Worm (Caenorhabditis elegans): Measurements from ENCODE around the gene T28A11.22.

The T28A11.22 gene

DNA sequence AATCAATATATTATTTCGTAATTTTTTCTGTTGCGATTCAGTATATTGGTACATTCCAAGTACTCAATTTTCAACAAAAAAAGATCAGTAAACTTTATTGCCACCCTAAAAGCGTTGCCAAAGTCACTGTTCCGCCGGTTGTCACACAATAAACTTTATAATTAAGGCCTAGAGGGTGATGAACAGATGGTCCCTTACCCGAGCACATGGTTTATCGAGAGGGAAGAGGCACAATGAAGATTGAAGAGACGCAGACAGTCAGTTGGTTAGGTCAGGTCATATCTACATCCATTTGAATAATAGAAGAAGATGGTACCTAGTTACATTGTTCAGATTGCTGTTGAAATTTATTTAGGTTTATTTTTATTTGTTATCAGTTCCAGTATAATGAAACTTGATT lies 568 bp upstream of the T28A11.22 start:
- TF ChIP-seq dao-5 (tag; optimal IDR thresholded peaks at IDR 0.05) (no peak), W03F9.2 (tag; optimal IDR thresholded peaks at IDR 0.05) (no peak), him-1 (tag; optimal IDR thresholded peaks at IDR 0.05) (no peak)

- TF ChIP-seq him-1 (tag; optimal IDR thresholded peaks at IDR 0.05) (no peak), W03F9.2 (tag; optimal IDR thresholded peaks at IDR 0.05) (no peak), dao-5 (tag; optimal IDR thresholded peaks at IDR 0.05) (no peak)
Measured at ce11 chrV:3259168-3259622, 1.8 kb downstream of the T28A11.22 start, which contains the start of gene T28A11.16. TSS of gene T28A11.16 (minus strand) at chrV:3259218.

DNA sequence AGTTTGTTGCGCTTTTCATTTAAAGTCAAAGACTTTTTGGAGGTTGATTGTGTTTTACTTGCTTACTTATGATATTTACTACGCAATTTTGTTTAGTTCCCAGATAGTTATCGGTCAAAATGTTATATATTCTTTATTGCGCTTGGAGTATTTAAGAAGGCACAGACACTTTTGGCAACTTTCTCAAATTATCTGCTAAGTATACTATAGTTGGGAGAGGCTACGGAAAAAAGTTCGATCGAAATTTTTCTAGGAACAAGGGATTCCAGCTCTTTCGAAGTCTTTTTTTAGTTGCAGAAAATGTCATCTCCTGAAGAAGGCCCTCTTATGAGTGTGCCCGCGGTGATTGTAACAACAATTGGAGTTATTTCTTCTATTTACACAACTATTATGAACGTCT lies 2.7 kb downstream of the T28A11.22 start, which contains the start of gene srbc-5:
Gene srbc-5 (plus strand): TSS at position 301 of the 400 bp plus-strand sequence.
- no peak for TF ChIP-seq dao-5 (tag; optimal IDR thresholded peaks at IDR 0.05)
- no peak for TF ChIP-seq him-1 (tag; optimal IDR thresholded peaks at IDR 0.05)
- no peak for TF ChIP-seq W03F9.2 (tag; optimal IDR thresholded peaks at IDR 0.05)

DNA sequence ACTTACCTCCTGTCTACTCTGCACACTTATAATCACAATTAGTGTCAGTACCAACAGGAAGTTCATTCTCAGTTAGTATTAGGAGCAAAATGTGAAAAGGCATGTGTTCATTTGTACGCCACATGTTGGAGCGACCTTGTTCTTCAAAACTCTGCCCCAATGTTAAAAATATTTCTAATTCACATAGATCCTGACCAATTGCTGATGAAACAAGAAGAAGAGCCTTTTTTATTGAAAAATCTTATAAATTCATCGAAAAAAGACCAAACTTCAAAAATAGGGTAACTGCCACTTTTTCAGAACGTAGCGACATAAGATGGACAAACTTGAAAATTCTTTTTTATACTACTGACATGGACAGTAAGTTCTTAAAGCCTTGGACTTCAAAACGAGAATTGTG lies 8.8 kb downstream of the T28A11.22 start, which contains the start of gene T28A11.17:
Gene T28A11.17 (minus strand): TSS at position 101 of the 400 bp plus-strand sequence.
- no peak for TF ChIP-seq him-1 (tag; optimal IDR thresholded peaks at IDR 0.05)
- no peak for TF ChIP-seq W03F9.2 (tag; optimal IDR thresholded peaks at IDR 0.05)
- TF ChIP-seq dao-5 (tag; optimal IDR thresholded peaks at IDR 0.05) = no peak

ce11 chrV:3267950-3268349 lies 10.6 kb downstream of the T28A11.22 start, which contains the start of gene T28A11.18:
TSS of gene T28A11.18 (minus strand) at chrV:3268050.
- TF ChIP-seq him-1 (tag; optimal IDR thresholded peaks at IDR 0.05) (no peak), W03F9.2 (tag; optimal IDR thresholded peaks at IDR 0.05) (no peak), dao-5 (tag; optimal IDR thresholded peaks at IDR 0.05) (no peak)

DNA sequence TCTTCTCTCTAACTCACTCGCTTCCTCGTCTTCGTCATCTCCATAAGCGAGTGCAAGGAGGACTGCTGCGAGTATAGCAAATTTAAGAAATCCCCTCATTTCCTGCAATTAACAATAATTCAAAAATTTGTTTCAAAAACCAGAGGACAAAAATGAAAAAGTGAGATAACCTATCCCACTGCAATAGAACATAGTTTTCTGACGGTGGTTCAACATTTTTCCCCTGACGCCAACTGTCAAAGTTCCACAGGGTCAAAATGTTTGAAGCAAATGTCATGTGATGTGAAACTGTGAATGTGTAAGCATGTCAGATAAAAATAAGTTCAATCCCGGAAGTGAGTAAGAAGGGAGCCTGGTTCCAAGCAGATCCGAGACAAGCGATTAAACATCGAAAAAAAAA lies 12.0 kb downstream of the T28A11.22 start, which contains the start of gene T28A11.19:
Gene T28A11.19 (minus strand): TSS at position 108 of the 400 bp plus-strand sequence.
- TF ChIP-seq him-1 (tag; optimal IDR thresholded peaks at IDR 0.05) = no peak
- TF ChIP-seq W03F9.2 (tag; optimal IDR thresholded peaks at IDR 0.05) = no peak
- no peak for TF ChIP-seq dao-5 (tag; optimal IDR thresholded peaks at IDR 0.05)

- TF ChIP-seq W03F9.2 (tag; optimal IDR thresholded peaks at IDR 0.05) (no peak), dao-5 (tag; optimal IDR thresholded peaks at IDR 0.05) (no peak), him-1 (tag; optimal IDR thresholded peaks at IDR 0.05) (no peak)
Measured at ce11 chrV:3273156-3273555, 15.8 kb downstream of the T28A11.22 start, which contains the start of gene T28A11.20. TSS of gene T28A11.20 (minus strand) at chrV:3273256.

- TF ChIP-seq W03F9.2 (tag; optimal IDR thresholded peaks at IDR 0.05) = no peak
Measured at ce11 chrV:3273577-3274100, 16.3 kb downstream of the T28A11.22 start, which contains the start of gene T28A11.4. TSS of gene T28A11.4 (plus strand) at chrV:3274050.

DNA sequence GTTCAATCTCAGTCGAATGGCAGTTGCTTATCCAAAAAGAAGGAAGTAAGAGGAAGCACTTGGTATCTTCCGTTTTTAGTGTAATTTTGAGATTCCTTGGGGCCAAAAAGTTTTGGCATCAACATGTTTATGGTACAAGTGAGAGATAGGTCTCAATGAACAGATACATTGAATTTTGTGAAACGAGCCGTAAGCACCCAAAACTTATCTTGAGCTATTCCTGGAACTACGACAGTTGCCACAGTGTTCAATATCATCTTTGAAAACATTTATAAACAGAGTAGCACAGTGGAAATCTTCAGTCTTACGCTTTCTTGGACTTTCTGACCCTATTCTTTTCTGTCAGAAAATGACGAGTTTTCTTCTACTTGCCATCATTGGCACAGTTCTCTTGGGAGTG lies 17.7 kb downstream of the T28A11.22 start, which contains the start of gene T28A11.3:
Gene T28A11.3 (plus strand): TSS at position 301 of the 400 bp plus-strand sequence.
- TF ChIP-seq dao-5 (tag; optimal IDR thresholded peaks at IDR 0.05) = no peak
- no peak for TF ChIP-seq W03F9.2 (tag; optimal IDR thresholded peaks at IDR 0.05)
- TF ChIP-seq him-1 (tag; optimal IDR thresholded peaks at IDR 0.05) = no peak

DNA sequence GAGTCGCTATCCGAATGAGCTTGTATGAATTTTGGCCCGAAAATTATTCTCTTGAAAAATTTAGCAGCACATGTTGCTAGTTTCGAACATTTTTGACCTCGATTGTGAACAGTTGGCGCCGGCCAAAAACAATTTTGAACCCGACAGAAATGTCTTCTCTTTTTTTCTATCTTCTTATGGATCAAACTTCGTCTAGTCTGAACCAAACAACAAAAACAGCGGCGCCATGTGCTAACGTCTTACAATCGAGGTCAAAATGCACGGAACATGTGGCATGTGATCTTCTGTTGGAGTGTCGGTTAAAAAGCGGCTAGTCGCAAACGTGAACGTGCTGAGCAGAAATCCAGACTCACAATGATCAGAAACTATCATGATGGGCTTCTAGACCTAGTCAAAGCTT lies 18.8 kb downstream of the T28A11.22 start:
- no peak for TF ChIP-seq dao-5 (tag; optimal IDR thresholded peaks at IDR 0.05)

DNA sequence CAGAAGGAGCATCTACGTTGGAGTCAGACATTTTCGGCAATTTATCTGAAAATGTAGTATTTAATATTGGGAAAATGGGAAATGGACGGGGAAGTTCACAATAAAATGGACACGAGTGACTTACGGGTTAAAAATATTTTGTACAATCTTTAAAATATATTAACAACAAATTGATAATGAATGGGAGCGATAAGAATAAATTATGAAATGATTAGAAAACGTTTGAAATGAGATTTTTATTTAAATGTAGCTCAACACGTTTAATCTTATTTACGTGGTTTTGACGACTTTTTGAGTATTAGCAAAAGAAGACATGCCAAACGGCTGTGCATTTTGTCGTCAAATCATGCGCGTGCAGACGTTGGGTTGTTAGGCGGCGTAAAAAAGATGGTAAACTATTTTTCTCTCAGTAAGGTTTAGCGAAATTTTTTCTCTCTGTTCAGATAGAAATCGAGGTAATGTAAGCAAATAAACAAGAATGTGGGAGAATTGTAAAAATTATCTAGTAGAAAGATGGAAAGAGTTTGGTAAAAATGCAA lies 20.8 kb downstream of the T28A11.22 start, which contains the start of gene fbxa-64:
Gene fbxa-64 (minus strand): TSS at position 51 of the 539 bp plus-strand sequence.
- TF ChIP-seq dao-5 (tag; optimal IDR thresholded peaks at IDR 0.05) = no peak

ce11 chrV:3279138-3279537 lies 21.8 kb downstream of the T28A11.22 start:
- no peak for TF ChIP-seq him-1 (tag; optimal IDR thresholded peaks at IDR 0.05)
- TF ChIP-seq dao-5 (tag; optimal IDR thresholded peaks at IDR 0.05) = no peak

DNA sequence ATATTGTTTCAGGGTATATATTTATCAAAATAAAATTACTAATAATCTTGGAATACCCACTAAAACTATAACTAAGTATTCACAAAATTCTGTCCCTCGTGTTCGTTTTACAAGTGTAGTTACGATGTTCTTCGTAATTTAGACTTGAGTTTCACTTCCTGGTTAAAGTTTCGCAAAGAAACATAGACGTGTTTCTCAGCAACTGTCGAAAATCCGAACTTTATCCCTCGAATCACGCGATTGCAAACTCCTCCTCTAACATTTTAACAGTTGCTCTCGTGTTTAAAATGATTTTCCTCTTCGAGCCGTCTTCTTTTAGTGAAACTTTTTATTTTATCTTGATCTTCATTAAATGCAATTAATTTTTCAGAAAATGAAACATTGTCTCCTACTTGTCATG lies 22.6 kb downstream of the T28A11.22 start, which contains the start of gene T28A11.2:
Gene T28A11.2 (plus strand): TSS at position 371 of the 400 bp plus-strand sequence.
- no peak for TF ChIP-seq dao-5 (tag; optimal IDR thresholded peaks at IDR 0.05)
- no peak for TF ChIP-seq him-1 (tag; optimal IDR thresholded peaks at IDR 0.05)
- no peak for TF ChIP-seq W03F9.2 (tag; optimal IDR thresholded peaks at IDR 0.05)

DNA sequence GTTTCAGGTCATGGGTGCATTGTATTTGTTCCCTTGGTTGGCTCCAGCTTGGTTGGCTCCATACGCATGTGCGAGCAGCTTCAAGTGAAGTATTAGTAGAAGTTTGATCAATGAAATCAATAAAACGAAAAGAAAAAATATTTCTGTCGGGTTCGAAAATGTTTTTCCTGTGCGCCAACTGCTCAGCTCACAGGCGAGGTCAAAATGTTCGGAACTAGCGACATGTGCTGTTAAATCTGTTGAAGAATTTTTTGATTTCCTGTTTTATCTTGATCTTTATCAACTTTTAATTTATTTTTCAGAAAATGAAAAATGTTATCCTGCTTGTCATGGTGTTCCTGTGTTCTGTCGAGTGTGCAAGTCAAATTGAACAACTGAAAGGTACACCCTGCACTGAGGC lies 24.1 kb downstream of the T28A11.22 start, which contains the start of gene T28A11.25:
Gene T28A11.25 (plus strand): TSS at position 301 of the 400 bp plus-strand sequence.
- TF ChIP-seq W03F9.2 (tag; optimal IDR thresholded peaks at IDR 0.05) (no peak), him-1 (tag; optimal IDR thresholded peaks at IDR 0.05) (no peak), dao-5 (tag; optimal IDR thresholded peaks at IDR 0.05) (no peak)

Data from whole organism, L4/young adult.